Worm (Caenorhabditis elegans): ENCODE measurements around the gene F02C12.1.

Gene F02C12.1

DNA sequence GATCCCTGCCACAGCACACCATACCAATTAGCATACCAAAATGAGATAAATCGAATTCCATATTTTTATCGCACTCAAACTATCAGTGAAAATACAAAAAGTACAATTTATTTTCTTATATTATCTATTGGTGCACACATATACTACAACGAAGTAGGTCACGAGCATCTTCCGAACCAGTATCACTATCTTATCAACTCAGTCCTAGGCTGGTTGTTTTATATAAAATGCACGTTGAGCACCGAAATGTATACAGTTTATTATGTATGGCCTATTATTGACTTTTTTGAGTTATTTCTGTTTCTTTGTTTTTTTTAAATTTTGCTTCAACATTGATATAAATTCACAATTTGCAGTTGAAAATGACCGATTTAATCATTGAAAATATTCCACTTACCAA, 13.8 kb downstream of the F02C12.1 start, which contains the start of gene C29F7.2:
C29F7.2 (plus strand) TSS at position 357 of the 400 bp plus-strand sequence.
- TF ChIP-seq lin-13 (GFP tag; optimal IDR thresholded peaks at IDR 0.05) (no peak), crh-2 (tag; optimal IDR thresholded peaks at IDR 0.05) (peak; percentile 38), fos-1 (tag; optimal IDR thresholded peaks at IDR 0.05) (peak; percentile 32), gmeb-1 (tag; optimal IDR thresholded peaks at IDR 0.05) (peak; percentile 17), Y55F3AM.14 (GFP tag; optimal IDR thresholded peaks at IDR 0.05) (no peak), ceh-16 (tag; optimal IDR thresholded peaks at IDR 0.05) (no peak), sma-3 (GFP tag; optimal IDR thresholded peaks at IDR 0.05) (peak; percentile 18), mdl-1 (tag; optimal IDR thresholded peaks at IDR 0.05) (no peak), sma-9 (GFP tag; optimal IDR thresholded peaks at IDR 0.05) (peak; percentile 57), sma-9 (tag; optimal IDR thresholded peaks at IDR 0.05) (no peak), nhr-129 (tag; optimal IDR thresholded peaks at IDR 0.05) (no peak)

ce11 chrX:13417479-13417878, 15.6 kb downstream of the F02C12.1 start:
- TF ChIP-seq sma-3 (GFP tag; optimal IDR thresholded peaks at IDR 0.05) (no peak), nhr-6 (tag; optimal IDR thresholded peaks at IDR 0.05) (no peak), nhr-10 (tag; optimal IDR thresholded peaks at IDR 0.05) (no peak), nhr-237 (tag; optimal IDR thresholded peaks at IDR 0.05) (no peak), zag-1 (tag; optimal IDR thresholded peaks at IDR 0.05) (no peak), blmp-1 (tag; optimal IDR thresholded peaks at IDR 0.05; ENCODE audit: insufficient read depth) (no peak), gmeb-1 (tag; optimal IDR thresholded peaks at IDR 0.05) (no peak)

ce11 chrX:13419884-13420339, 18.0 kb downstream of the F02C12.1 start, which contains the start of gene C29F7.3:
Gene C29F7.3, minus strand, starts transcription at chrX:13419934.
- peak; percentile 55 for TF ChIP-seq nhr-129 (tag; optimal IDR thresholded peaks at IDR 0.05)
- no peak for TF ChIP-seq unc-55 (GFP tag; optimal IDR thresholded peaks at IDR 0.05)
- TF ChIP-seq egl-27 (tag; optimal IDR thresholded peaks at IDR 0.05): no peak
- no peak for TF ChIP-seq lsy-2 (tag; optimal IDR thresholded peaks at IDR 0.05)
- TF ChIP-seq C34F6.9 (tag; optimal IDR thresholded peaks at IDR 0.05): peak; percentile 19
- no peak for TF ChIP-seq elt-1 (tag; optimal IDR thresholded peaks at IDR 0.05)
- no peak for TF ChIP-seq Y55F3AM.14 (GFP tag; optimal IDR thresholded peaks at IDR 0.05)
- no peak for TF ChIP-seq mdl-1 (tag; optimal IDR thresholded peaks at IDR 0.05)
- TF ChIP-seq fos-1 (tag; optimal IDR thresholded peaks at IDR 0.05): peak; percentile 36
- TF ChIP-seq mab-5 (tag; optimal IDR thresholded peaks at IDR 0.05): no peak
- peak; percentile 26 for TF ChIP-seq crh-2 (tag; optimal IDR thresholded peaks at IDR 0.05)
- no peak for TF ChIP-seq nhr-23 (tag; optimal IDR thresholded peaks at IDR 0.05)
- no peak for TF ChIP-seq lin-39 (tag; optimal IDR thresholded peaks at IDR 0.05)
- no peak for TF ChIP-seq gmeb-1 (tag; optimal IDR thresholded peaks at IDR 0.05)
- no peak for TF ChIP-seq dmd-4 (tag; optimal IDR thresholded peaks at IDR 0.05)
- TF ChIP-seq nhr-12 (tag; optimal IDR thresholded peaks at IDR 0.05): no peak
- TF ChIP-seq R02D3.7 (tag; optimal IDR thresholded peaks at IDR 0.05): no peak
- no peak for TF ChIP-seq sem-4 (tag; optimal IDR thresholded peaks at IDR 0.05)
- TF ChIP-seq nhr-237 (tag; optimal IDR thresholded peaks at IDR 0.05): no peak
- no peak for TF ChIP-seq mbf-1 (tag; optimal IDR thresholded peaks at IDR 0.05)
- TF ChIP-seq nhr-11 (tag; optimal IDR thresholded peaks at IDR 0.05): no peak
- TF ChIP-seq snpc-4 (tag; optimal IDR thresholded peaks at IDR 0.05): no peak
- TF ChIP-seq nhr-25 (tag; optimal IDR thresholded peaks at IDR 0.05): peak; percentile 68
- TF ChIP-seq nhr-21 (tag; optimal IDR thresholded peaks at IDR 0.05): no peak
- no peak for TF ChIP-seq zag-1 (tag; optimal IDR thresholded peaks at IDR 0.05)
- TF ChIP-seq lin-11 (tag; optimal IDR thresholded peaks at IDR 0.05): no peak
- TF ChIP-seq ztf-4 (tag; optimal IDR thresholded peaks at IDR 0.05): no peak
- no peak for TF ChIP-seq nhr-77 (tag; optimal IDR thresholded peaks at IDR 0.05)
- peak; percentile 87 for TF ChIP-seq blmp-1 (tag; optimal IDR thresholded peaks at IDR 0.05; ENCODE audit: insufficient read depth)
- no peak for TF ChIP-seq elt-3 (tag; optimal IDR thresholded peaks at IDR 0.05)
- TF ChIP-seq ztf-11 (tag; optimal IDR thresholded peaks at IDR 0.05): no peak
- no peak for TF ChIP-seq skn-1 (tag; optimal IDR thresholded peaks at IDR 0.05)
- TF ChIP-seq ZK546.5 (tag; optimal IDR thresholded peaks at IDR 0.05): no peak
- no peak for TF ChIP-seq ceh-16 (tag; optimal IDR thresholded peaks at IDR 0.05)
- peak; percentile 68 for TF ChIP-seq sma-9 (GFP tag; optimal IDR thresholded peaks at IDR 0.05)
- no peak for TF ChIP-seq sma-9 (tag; optimal IDR thresholded peaks at IDR 0.05)
- TF ChIP-seq peb-1 (tag; optimal IDR thresholded peaks at IDR 0.05): no peak
- TF ChIP-seq nhr-6 (tag; optimal IDR thresholded peaks at IDR 0.05): no peak
- no peak for TF ChIP-seq ztf-1 (GFP tag; conservative IDR thresholded peaks at IDR 0.05)
- TF ChIP-seq unc-39 (tag; optimal IDR thresholded peaks at IDR 0.05): no peak
- TF ChIP-seq alr-1 (tag; optimal IDR thresholded peaks at IDR 0.05): no peak
- no peak for TF ChIP-seq unc-62 (GFP tag; optimal IDR thresholded peaks at IDR 0.05)
- TF ChIP-seq F13H6.1 (tag; optimal IDR thresholded peaks at IDR 0.05): peak; percentile 23
- no peak for TF ChIP-seq ama-1 (optimal IDR thresholded peaks at IDR 0.05)
- no peak for TF ChIP-seq ceh-82 (tag; optimal IDR thresholded peaks at IDR 0.05)
- TF ChIP-seq lin-13 (GFP tag; optimal IDR thresholded peaks at IDR 0.05): no peak
- TF ChIP-seq nhr-10 (tag; optimal IDR thresholded peaks at IDR 0.05): no peak
- TF ChIP-seq sma-3 (GFP tag; optimal IDR thresholded peaks at IDR 0.05): peak; percentile 43
- TF ChIP-seq aly-2 (tag; optimal IDR thresholded peaks at IDR 0.05): no peak
